Fruit fly (Drosophila melanogaster) whole organism: Measurements from ENCODE around the gene Dlc90F.

Source experiments
- CG8478 ChIP-seq: fragments of >200 bp; optimal IDR thresholded peaks from 2 replicates; lab custom pipeline; 2018; ENCODE audit warnings: inconsistent platforms
- Dll ChIP-seq: fragments of >200 bp; optimal IDR thresholded peaks from 2 replicates; lab custom pipeline; 2017
- EcR ChIP-seq, 2 experiments: fragments of >200 bp; optimal IDR thresholded peaks; 2 replicates each; lab custom pipeline; 2017; ENCODE audit warnings: missing biosample characterization in 2 of 2, missing genetic modification characterization in 2 of 2, missing genetic modification reagents in 2 of 2
- pan ChIP-seq: fragments of >200 bp; optimal IDR thresholded peaks from 2 replicates; lab custom pipeline; 2017
- psq ChIP-seq: fragments of >200 bp; optimal IDR thresholded peaks from 2 replicates; lab custom pipeline; 2017
- usp ChIP-seq: fragments of >200 bp; optimal IDR thresholded peaks from 2 replicates; lab custom pipeline; 2017; ENCODE audit warnings: missing biosample characterization, missing genetic modification characterization, mixed read lengths

Gene Dlc90F

DNA sequence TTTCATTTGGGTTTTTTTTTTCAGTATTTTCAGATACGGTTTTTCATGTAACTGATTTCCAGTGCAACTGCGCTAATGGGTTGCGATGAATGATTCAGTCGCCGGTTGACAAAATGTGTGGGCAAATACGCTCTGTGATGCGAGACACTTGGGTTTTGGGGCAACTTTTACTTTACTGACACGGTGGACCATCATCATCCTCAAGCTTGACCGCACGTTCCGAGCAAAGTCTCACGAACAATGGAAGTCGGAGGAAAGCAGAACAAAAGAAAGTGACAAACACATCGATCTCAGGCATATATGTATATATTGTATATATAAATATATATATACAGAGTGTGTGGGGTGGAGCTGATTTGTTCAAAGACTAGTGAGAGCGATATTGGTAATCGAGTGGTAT is 4.5 kb upstream of the Dlc90F start:
- TF ChIP-seq pan = no peak
- no peak for TF ChIP-seq usp (GFP tag; lab: Kevin White, UChicago)
- no peak for TF ChIP-seq psq (lab: Kevin White, UChicago)
- TF ChIP-seq Dll (lab: Kevin White, UChicago) = no peak
- TF ChIP-seq CG8478 (lab: Kevin White, UChicago) = no peak
- TF ChIP-seq EcR (GFP tag; optimal IDR thresholded peaks at IDR 0.05; lab: Kevin White, UChicago) = no peak

DNA sequence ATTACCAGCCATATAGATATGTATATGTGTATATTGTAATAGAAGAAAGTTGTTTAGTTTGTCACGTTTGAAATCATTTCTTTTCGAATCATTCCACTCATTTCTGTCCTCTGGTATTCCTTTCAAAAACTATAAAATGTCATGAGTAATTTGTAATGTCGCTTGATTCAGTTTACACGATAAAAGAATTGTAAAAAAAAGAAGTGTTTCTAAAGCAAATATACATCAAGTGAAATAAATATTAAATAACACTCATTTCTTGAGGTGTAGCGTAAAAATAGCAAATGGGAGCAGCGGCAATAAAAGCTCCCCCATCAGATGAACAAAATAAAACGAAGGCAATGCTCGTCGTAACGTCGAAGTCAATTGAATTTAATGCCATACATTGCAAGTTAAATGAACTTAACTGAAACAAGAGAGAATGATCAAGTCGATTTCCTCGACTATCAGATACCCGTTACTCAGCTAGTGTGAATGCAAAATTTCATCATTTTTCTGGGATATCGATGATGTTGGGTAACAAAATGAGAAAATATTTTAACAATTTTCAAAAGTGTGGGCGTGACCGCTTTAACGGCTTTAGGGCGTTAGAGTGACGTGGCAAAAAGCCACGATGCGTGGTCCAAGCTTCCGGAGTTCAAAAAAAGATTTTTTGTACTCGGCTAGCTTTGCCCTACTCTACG is 3.6 kb upstream of the Dlc90F start:
- TF ChIP-seq usp (GFP tag; lab: Kevin White, UChicago) (no peak), psq (lab: Kevin White, UChicago) (no peak), Dll (lab: Kevin White, UChicago) (no peak), CG8478 (lab: Kevin White, UChicago) (no peak), pan (no peak), EcR (GFP tag; optimal IDR thresholded peaks at IDR 0.05; lab: Kevin White, UChicago) (no peak)

DNA sequence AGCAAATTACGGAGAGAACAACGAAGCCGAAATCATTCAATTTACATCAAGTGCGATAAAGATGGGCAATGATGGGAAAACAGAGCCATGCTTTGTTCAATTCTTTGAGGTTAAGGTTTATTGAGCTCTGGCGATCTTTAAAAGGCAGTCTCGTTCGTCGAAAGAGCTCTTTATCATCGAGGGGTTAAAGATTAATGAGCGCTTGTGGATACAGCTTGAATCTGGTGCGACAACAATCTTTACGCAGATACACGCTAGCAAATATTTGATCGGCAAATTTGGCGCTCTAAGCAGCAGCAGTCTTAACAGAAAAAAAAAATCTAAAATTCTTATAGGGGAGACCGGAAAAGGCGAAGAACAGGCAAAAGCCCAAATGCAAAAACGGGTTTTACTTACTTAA is 2.9 kb upstream of the Dlc90F start:
- no peak for TF ChIP-seq pan
- TF ChIP-seq Dll (lab: Kevin White, UChicago) = no peak
- TF ChIP-seq CG8478 (lab: Kevin White, UChicago) = no peak
- TF ChIP-seq usp (GFP tag; lab: Kevin White, UChicago) = no peak
- no peak for TF ChIP-seq psq (lab: Kevin White, UChicago)
- TF ChIP-seq EcR (GFP tag; optimal IDR thresholded peaks at IDR 0.05; lab: Kevin White, UChicago) = no peak

DNA sequence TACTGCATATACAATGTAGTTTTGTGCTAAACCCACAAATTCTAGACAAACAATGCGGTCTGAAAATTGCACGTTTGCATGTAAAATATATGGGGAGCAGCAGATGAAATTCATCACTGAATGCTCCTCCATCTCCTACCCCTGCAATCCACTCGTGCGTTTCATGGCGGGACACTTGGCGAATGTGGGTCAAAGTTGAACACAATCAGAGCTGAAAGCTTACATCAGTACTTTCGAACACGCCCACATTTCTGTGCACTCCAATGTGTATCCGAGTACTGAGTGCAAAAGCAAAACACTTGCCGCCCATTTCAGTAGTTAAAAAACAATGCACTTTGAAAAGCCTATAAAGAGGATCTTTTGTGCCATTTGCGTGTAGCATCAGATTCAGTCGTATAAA is 2.3 kb upstream of the Dlc90F start:
- no peak for TF ChIP-seq psq (lab: Kevin White, UChicago)
- no peak for TF ChIP-seq Dll (lab: Kevin White, UChicago)
- no peak for TF ChIP-seq usp (GFP tag; lab: Kevin White, UChicago)
- no peak for TF ChIP-seq EcR (GFP tag; optimal IDR thresholded peaks at IDR 0.05; lab: Kevin White, UChicago)
- no peak for TF ChIP-seq pan
- TF ChIP-seq CG8478 (lab: Kevin White, UChicago) = no peak

DNA sequence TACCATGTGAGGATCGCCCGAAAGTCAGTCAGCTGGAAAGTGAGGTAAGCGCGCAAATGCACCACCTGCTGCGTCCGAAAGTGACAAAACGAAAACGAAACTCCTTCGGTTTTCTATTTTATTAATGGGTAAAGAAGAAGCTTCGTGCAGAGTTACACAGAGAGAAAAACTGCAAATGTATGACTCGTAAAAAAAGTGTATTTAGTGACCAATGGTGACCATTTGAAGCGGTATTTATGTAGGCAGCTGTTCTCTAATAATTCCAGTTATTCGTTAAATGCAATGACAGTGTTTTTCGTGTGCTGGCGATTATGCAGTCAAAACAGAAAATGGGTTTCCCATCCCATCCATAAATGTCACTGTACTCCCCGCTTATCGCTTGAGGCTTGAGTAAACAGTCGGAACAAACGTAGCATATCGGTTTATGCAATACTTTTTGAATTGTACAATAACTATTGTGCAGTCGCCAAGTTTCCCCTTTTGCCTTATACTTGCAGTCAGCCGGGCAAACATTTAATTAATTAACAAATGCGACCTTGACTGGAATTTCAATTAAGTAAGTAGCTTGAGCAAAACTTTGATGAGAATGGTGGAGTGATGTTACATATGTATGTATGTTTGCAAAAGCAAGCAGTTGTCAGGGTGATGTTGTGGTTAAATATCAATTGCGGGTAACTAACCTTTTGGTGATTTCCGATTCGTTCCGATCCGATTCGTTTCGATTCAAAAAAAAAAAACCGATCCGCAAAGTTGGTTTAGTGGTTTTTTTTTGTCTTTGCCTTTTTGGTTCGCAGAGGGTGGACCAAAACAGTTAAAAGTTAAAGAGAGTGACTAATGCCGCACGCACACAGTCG is 1.4 kb upstream of the Dlc90F start:
- no peak for TF ChIP-seq CG8478 (lab: Kevin White, UChicago)
- TF ChIP-seq usp (GFP tag; lab: Kevin White, UChicago) = no peak
- TF ChIP-seq EcR (GFP tag; optimal IDR thresholded peaks at IDR 0.05; lab: Kevin White, UChicago) = no peak
- TF ChIP-seq psq (lab: Kevin White, UChicago) = no peak
- TF ChIP-seq Dll (lab: Kevin White, UChicago) = no peak
- TF ChIP-seq pan = no peak

dm6 chr3R:18298298-18298899 is 630 bp upstream of the Dlc90F start:
- no peak for TF ChIP-seq usp (GFP tag; lab: Kevin White, UChicago)
- TF ChIP-seq CG8478 (lab: Kevin White, UChicago) = no peak
- no peak for TF ChIP-seq pan
- TF ChIP-seq Dll (lab: Kevin White, UChicago) = no peak

- TF ChIP-seq usp (GFP tag; lab: Kevin White, UChicago) (no peak), CG8478 (lab: Kevin White, UChicago) (no peak), psq (lab: Kevin White, UChicago) (no peak), EcR (GFP tag; optimal IDR thresholded peaks at IDR 0.05; lab: Kevin White, UChicago) (no peak), pan (no peak), Dll (lab: Kevin White, UChicago) (no peak)
Measured at dm6 chr3R:18301569-18301968, 2.5 kb downstream of the Dlc90F start, which contains the start of gene Polr1E. Gene Polr1E (minus strand): TSS chr3R:18301728.

DNA sequence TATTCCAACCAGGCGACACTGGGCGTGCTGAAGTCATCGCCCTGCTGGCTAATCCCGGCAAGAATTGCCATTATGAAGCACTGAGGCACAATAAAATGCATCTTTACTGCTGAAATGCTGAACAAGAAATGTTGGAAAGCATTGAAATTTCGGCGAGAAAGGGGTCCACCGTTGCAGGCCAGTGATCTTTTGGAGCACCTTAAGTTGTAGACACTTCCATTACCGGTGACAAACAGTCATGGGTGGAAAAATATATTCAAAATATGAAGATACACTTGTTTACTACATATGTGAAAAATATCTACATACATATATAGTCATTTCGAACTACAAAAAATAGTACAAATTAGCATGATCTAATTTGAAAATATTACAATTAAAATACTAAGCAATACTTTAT is 3.7 kb downstream of the Dlc90F start, which contains the start of gene CG7126:
TSS of gene CG7126 (minus strand) at position 101 of the 400 bp plus-strand sequence.
- TF ChIP-seq usp (GFP tag; lab: Kevin White, UChicago) = no peak
- no peak for TF ChIP-seq pan
- TF ChIP-seq CG8478 (lab: Kevin White, UChicago) = no peak

- TF ChIP-seq psq (lab: Kevin White, UChicago) = no peak
- TF ChIP-seq CG8478 (lab: Kevin White, UChicago) = no peak
- TF ChIP-seq pan = no peak
Measured at dm6 chr3R:18309910-18310309, 10.9 kb downstream of the Dlc90F start.

DNA sequence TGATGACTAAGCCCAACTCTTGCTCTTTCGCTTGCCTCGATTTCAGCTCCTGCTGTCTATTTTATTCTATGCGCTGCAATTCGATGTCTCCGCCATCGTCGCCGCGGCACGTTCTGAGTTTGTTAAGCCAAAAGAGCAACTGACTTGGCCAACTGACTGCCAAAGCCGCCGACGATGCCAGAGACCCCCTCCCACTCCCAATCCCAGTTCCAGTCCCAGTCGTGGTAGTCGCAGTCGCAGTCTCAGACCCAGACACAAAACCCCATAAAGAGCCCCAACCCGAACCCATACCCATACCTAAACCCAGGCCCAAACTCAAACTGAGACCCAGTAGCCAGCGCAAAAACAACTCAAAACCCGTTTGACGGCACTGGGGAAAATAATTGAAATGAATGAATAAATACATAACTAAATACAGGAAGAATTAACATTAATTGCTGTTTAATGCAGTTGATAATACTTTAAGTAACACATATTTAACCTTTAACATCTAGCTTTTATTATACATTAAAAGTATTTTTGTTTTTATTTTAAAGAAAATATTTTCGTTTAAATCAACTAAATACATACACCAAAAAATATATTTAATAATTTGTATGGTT is 11.8 kb downstream of the Dlc90F start:
- TF ChIP-seq CG8478 (lab: Kevin White, UChicago) (no peak), pan (no peak), EcR (GFP tag; optimal IDR thresholded peaks at IDR 0.05; lab: Kevin White, UChicago) (no peak), psq (lab: Kevin White, UChicago) (no peak), usp (GFP tag; lab: Kevin White, UChicago) (no peak), Dll (lab: Kevin White, UChicago) (no peak)

- TF ChIP-seq pan (no peak), psq (lab: Kevin White, UChicago) (no peak), Dll (lab: Kevin White, UChicago) (no peak), usp (GFP tag; lab: Kevin White, UChicago) (no peak), EcR (GFP tag; optimal IDR thresholded peaks at IDR 0.05; lab: Kevin White, UChicago) (no peak), CG8478 (lab: Kevin White, UChicago) (no peak)
Measured at dm6 chr3R:18311368-18311919, 12.4 kb downstream of the Dlc90F start.
